Fruit fly (Drosophila melanogaster): Measurements from ENCODE around the gene Tm1.

DNA sequence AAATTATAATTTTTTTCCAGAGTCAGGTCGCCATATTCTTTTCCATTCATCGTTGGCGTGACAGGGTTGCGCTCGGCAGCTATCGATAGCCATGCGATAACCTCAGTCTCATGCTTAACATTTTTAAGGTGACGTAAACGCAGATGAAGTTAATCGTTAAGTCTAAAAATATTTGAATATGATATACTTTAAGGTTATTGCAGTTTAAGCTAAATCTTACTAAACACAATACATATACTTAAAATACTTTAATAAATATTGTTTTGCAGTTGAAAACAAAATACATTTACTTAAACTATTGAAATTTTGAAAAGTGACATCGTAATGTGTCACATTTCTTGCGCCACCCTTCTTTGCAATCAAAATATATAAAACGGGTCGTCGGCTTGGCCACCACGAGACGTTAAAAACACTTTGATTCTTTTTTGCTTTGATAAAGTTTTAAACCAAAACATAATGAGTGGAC, 2.8 kb upstream of the Tm1 start, which contains the start of the genes Cp190 and CG4338:
- TF ChIP-seq usp (GFP tag; optimal IDR thresholded peaks at IDR 0.05): no peak
- no peak for TF ChIP-seq Dll (optimal IDR thresholded peaks at IDR 0.05)
